Worm (Caenorhabditis elegans): ENCODE results near the gene K03H6.5.

K03H6.5 gene

ce11 chrIV:1510241-1510640 is 26.0 kb downstream of the K03H6.5 start, which contains the start of gene txt-4:
Gene txt-4 (plus strand): TSS chrIV:1510564.
- no peak for TF ChIP-seq hlh-13 (GFP tag; optimal IDR thresholded peaks at IDR 0.05)
- no peak for TF ChIP-seq ceh-19 (GFP tag; optimal IDR thresholded peaks at IDR 0.05)
- no peak for TF ChIP-seq unc-42 (tag; optimal IDR thresholded peaks at IDR 0.05)
- no peak for TF ChIP-seq ceh-22 (tag; optimal IDR thresholded peaks at IDR 0.05)
- no peak for TF ChIP-seq sox-2 (GFP tag; IDR thresholded peaks at IDR 0.05)
- no peak for TF ChIP-seq unc-3 (GFP tag; conservative IDR thresholded peaks at IDR 0.05)
- no peak for TF ChIP-seq unc-3 (tag; optimal IDR thresholded peaks at IDR 0.05)
- no peak for TF ChIP-seq K02D7.2 (tag; optimal IDR thresholded peaks at IDR 0.05)
- no peak for TF ChIP-seq elt-2 (tag; optimal IDR thresholded peaks at IDR 0.05)
- TF ChIP-seq pag-3 (tag; optimal IDR thresholded peaks at IDR 0.05; ENCODE audit: borderline replicate concordance), result no peak
- TF ChIP-seq odd-2 (tag; optimal IDR thresholded peaks at IDR 0.05), result no peak
- TF ChIP-seq ets-4 (tag; optimal IDR thresholded peaks at IDR 0.05), result no peak
- TF ChIP-seq zip-5 (tag; optimal IDR thresholded peaks at IDR 0.05), result no peak
- TF ChIP-seq pha-2 (tag; optimal IDR thresholded peaks at IDR 0.05), result no peak
- TF ChIP-seq pha-4 (tag; optimal IDR thresholded peaks at IDR 0.05), result no peak
- no peak for TF ChIP-seq C38D4.7 (GFP tag; optimal IDR thresholded peaks at IDR 0.05)
- TF ChIP-seq ceh-14 (tag; optimal IDR thresholded peaks at IDR 0.05), result no peak
- TF ChIP-seq ceh-24 (tag; optimal IDR thresholded peaks at IDR 0.05), result no peak
- TF ChIP-seq hlh-30 (tag; optimal IDR thresholded peaks at IDR 0.05; ENCODE audit: insufficient read depth), result no peak
- TF ChIP-seq gmeb-2 (tag; optimal IDR thresholded peaks at IDR 0.05), result no peak
- no peak for TF ChIP-seq ceh-30 (tag; optimal IDR thresholded peaks at IDR 0.05)

- TF ChIP-seq nfya-1 (tag; optimal IDR thresholded peaks at IDR 0.05) (peak; percentile 33), rnt-1 (tag; optimal IDR thresholded peaks at IDR 0.05) (no peak), nhr-232 (tag; optimal IDR thresholded peaks at IDR 0.05) (no peak), sox-4 (tag; optimal IDR thresholded peaks at IDR 0.05) (no peak), syd-9 (tag; optimal IDR thresholded peaks at IDR 0.05) (no peak), elt-2 (tag; optimal IDR thresholded peaks at IDR 0.05) (peak; percentile 22), npax-4 (tag; optimal IDR thresholded peaks at IDR 0.05) (no peak), ets-4 (tag; optimal IDR thresholded peaks at IDR 0.05) (no peak), T23F11.4 (GFP tag; optimal IDR thresholded peaks at IDR 0.05) (no peak), mec-3 (tag; optimal IDR thresholded peaks at IDR 0.05; ENCODE audit: borderline replicate concordance) (no peak), Y22D7AL.16 (tag; optimal IDR thresholded peaks at IDR 0.05) (no peak), ahr-1 (tag; optimal IDR thresholded peaks at IDR 0.05) (no peak), pha-4 (tag; optimal IDR thresholded peaks at IDR 0.05) (no peak), pax-1 (tag; optimal IDR thresholded peaks at IDR 0.05) (no peak), pat-9 (tag; optimal IDR thresholded peaks at IDR 0.05) (no peak), C08G9.2 (tag; optimal IDR thresholded peaks at IDR 0.05) (no peak), elt-4 (tag; optimal IDR thresholded peaks at IDR 0.05) (no peak), ceh-45 (GFP tag; IDR thresholded peaks at IDR 0.05) (no peak), hlh-8 (tag; optimal IDR thresholded peaks at IDR 0.05) (peak; percentile 6), ttx-3 (tag; optimal IDR thresholded peaks at IDR 0.05) (no peak), nhr-11 (tag; optimal IDR thresholded peaks at IDR 0.05) (no peak), ceh-9 (tag; optimal IDR thresholded peaks at IDR 0.05) (no peak), hlh-30 (tag; optimal IDR thresholded peaks at IDR 0.05; ENCODE audit: insufficient read depth) (peak; percentile 67), fkh-6 (tag; optimal IDR thresholded peaks at IDR 0.05) (no peak), unc-55 (GFP tag; optimal IDR thresholded peaks at IDR 0.05) (peak; percentile 25), sox-2 (GFP tag; IDR thresholded peaks at IDR 0.05) (no peak), pqm-1 (tag; optimal IDR thresholded peaks at IDR 0.05) (no peak), K02D7.2 (tag; optimal IDR thresholded peaks at IDR 0.05) (no peak), unc-42 (tag; optimal IDR thresholded peaks at IDR 0.05) (peak; percentile 52), ceh-31 (tag; optimal IDR thresholded peaks at IDR 0.05) (peak; percentile 7)
These were observed 38.8 kb downstream of the K03H6.5 start, which contains the start of gene hxk-3 for ce11 chrIV:1497448-1497847. Gene hxk-3 (plus strand): TSS chrIV:1497626.
